Worm (Caenorhabditis elegans) whole organism, L3 larva: ENCODE data around the gene sre-48.
A peak's percentile ranks its signal among the peaks of the same experiment; 100 is the strongest.

Experiments used
- R02D3.7 ChIP-seq: fragments of 150-350 bp; optimal IDR thresholded peaks from 2 replicates; lab custom pipeline; 2014; ENCODE audit warnings: missing biosample characterization, missing genetic modification characterization
- aly-2 ChIP-seq: fragments of 150-350 bp; optimal IDR thresholded peaks from 2 replicates; lab custom pipeline; 2014; ENCODE audit warnings: missing biosample characterization, missing genetic modification characterization
- ama-1 ChIP-seq: fragments of 150-350 bp; optimal IDR thresholded peaks from 2 replicates; lab custom pipeline; 2018
- ceh-82 ChIP-seq: fragments of 150-350 bp; optimal IDR thresholded peaks from 2 replicates; lab custom pipeline; 2014; ENCODE audit warnings: missing biosample characterization, missing genetic modification characterization
- ceh-9 ChIP-seq: sonication (generic microtip); optimal IDR thresholded peaks from 2 replicates; lab custom pipeline; 2018; ENCODE audit warnings: missing biosample characterization, missing genetic modification characterization
- daf-12 ChIP-seq: fragments of 150-350 bp; optimal IDR thresholded peaks from 2 replicates; lab custom pipeline; 2014; ENCODE audit warnings: missing biosample characterization, missing genetic modification reagents, missing genetic modification characterization
- egl-5 ChIP-seq: fragments of 150-350 bp; optimal IDR thresholded peaks from 2 replicates; lab custom pipeline; 2017; ENCODE audit warnings: missing biosample characterization, missing genetic modification reagents, missing genetic modification characterization, inconsistent platforms
- elt-1 ChIP-seq: fragments of 150-350 bp; optimal IDR thresholded peaks from 2 replicates; lab custom pipeline; 2014; ENCODE audit warnings: missing biosample characterization, missing genetic modification characterization
- elt-2 ChIP-seq: sonication (generic microtip); optimal IDR thresholded peaks from 2 replicates; lab custom pipeline; 2016; ENCODE audit warnings: missing genetic modification reagents, mild to moderate bottlenecking, missing genetic modification characterization, missing compliant biosample characterization
- elt-3 ChIP-seq, 3 experiments: fragments of 150-350 bp in 1 of 3; sonication (generic microtip) in 2 of 3; optimal IDR thresholded peaks; 2 replicates in 2 of 3; 4 replicates in 1 of 3; lab custom pipeline; 2014 to 2017; ENCODE audit warnings: missing biosample characterization in 3 of 3, missing genetic modification characterization in 3 of 3
- eor-1 ChIP-seq, 2 experiments: fragments of 150-350 bp; optimal IDR thresholded peaks; 2 replicates each; lab custom pipeline; 2014 to 2018; ENCODE audit warnings: missing biosample characterization in 2 of 2, missing genetic modification characterization in 2 of 2
- fkh-10 ChIP-seq: sonication (generic microtip); optimal IDR thresholded peaks from 2 replicates; lab custom pipeline; 2017; ENCODE audit warnings: missing biosample characterization, missing genetic modification reagents, missing genetic modification characterization
- fos-1 ChIP-seq: fragments of 150-350 bp; optimal IDR thresholded peaks from 2 replicates; lab custom pipeline; 2014; ENCODE audit warnings: missing biosample characterization, missing genetic modification characterization
- hmg-11 ChIP-seq: sonication (generic microtip); optimal IDR thresholded peaks from 2 replicates; lab custom pipeline; 2016; ENCODE audit warnings: missing genetic modification characterization, missing compliant biosample characterization
- jun-1 ChIP-seq: fragments of 150-350 bp; optimal IDR thresholded peaks from 2 replicates; lab custom pipeline; 2014; ENCODE audit warnings: missing biosample characterization, missing genetic modification reagents, missing genetic modification characterization
- lin-15B ChIP-seq: fragments of 150-350 bp; optimal IDR thresholded peaks from 2 replicates; lab custom pipeline; 2014; ENCODE audit warnings: missing biosample characterization, missing genetic modification characterization
- lin-39 ChIP-seq: fragments of 150-350 bp; optimal IDR thresholded peaks from 2 replicates; lab custom pipeline; 2018; ENCODE audit warnings: missing biosample characterization, missing genetic modification reagents, missing genetic modification characterization
- lsy-12 ChIP-seq: sonication (generic microtip); optimal IDR thresholded peaks from 2 replicates; lab custom pipeline; 2016; ENCODE audit warnings: mild to moderate bottlenecking, missing genetic modification characterization, missing compliant biosample characterization
- mdl-1 ChIP-seq: fragments of 150-350 bp; optimal IDR thresholded peaks from 2 replicates; lab custom pipeline; 2014; ENCODE audit warnings: missing biosample characterization, missing genetic modification characterization
- nfya-1 ChIP-seq: sonication (generic microtip); optimal IDR thresholded peaks from 2 replicates; lab custom pipeline; 2017; ENCODE audit warnings: missing genetic modification characterization, mild to moderate bottlenecking, missing compliant biosample characterization, antibody characterized with exemption, moderate library complexity; ENCODE audit not compliant: insufficient read depth
- nhr-11 ChIP-seq: fragments of 150-350 bp; optimal IDR thresholded peaks from 2 replicates; lab custom pipeline; 2014; ENCODE audit warnings: missing biosample characterization, missing genetic modification characterization
- nhr-12 ChIP-seq: fragments of 150-350 bp; optimal IDR thresholded peaks from 2 replicates; lab custom pipeline; 2014; ENCODE audit warnings: missing biosample characterization, missing genetic modification characterization
- nhr-23 ChIP-seq: fragments of 150-350 bp; optimal IDR thresholded peaks from 2 replicates; lab custom pipeline; 2014; ENCODE audit warnings: missing biosample characterization, missing genetic modification reagents, missing genetic modification characterization
- nhr-237 ChIP-seq: fragments of 150-350 bp; optimal IDR thresholded peaks from 2 replicates; lab custom pipeline; 2014; ENCODE audit warnings: missing biosample characterization, missing genetic modification characterization
- nhr-28 ChIP-seq: fragments of 150-350 bp; optimal IDR thresholded peaks from 2 replicates; lab custom pipeline; 2014; ENCODE audit warnings: missing biosample characterization, missing genetic modification characterization
- nhr-67 ChIP-seq: fragments of 150-350 bp; optimal IDR thresholded peaks from 2 replicates; lab custom pipeline; 2014; ENCODE audit warnings: missing biosample characterization, missing genetic modification characterization
- nhr-77 ChIP-seq: fragments of 150-350 bp; optimal IDR thresholded peaks from 2 replicates; lab custom pipeline; 2014; ENCODE audit warnings: missing biosample characterization, missing genetic modification characterization
- pha-4 ChIP-seq: fragments of 150-350 bp; optimal IDR thresholded peaks from 2 replicates; lab custom pipeline; 2014; ENCODE audit warnings: missing biosample characterization, missing genetic modification reagents, missing genetic modification characterization
- pqm-1 ChIP-seq: fragments of 150-350 bp; optimal IDR thresholded peaks from 2 replicates; lab custom pipeline; 2017; ENCODE audit warnings: missing biosample characterization, missing genetic modification characterization, inconsistent platforms
- sea-2 ChIP-seq: fragments of 150-350 bp; sonication (generic microtip); optimal IDR thresholded peaks from 4 replicates; lab custom pipeline; 2014; ENCODE audit warnings: missing biosample characterization, missing genetic modification reagents, missing genetic modification characterization
- snpc-4 ChIP-seq: fragments of 150-350 bp; optimal IDR thresholded peaks from 2 replicates; lab custom pipeline; 2014; ENCODE audit warnings: missing biosample characterization, missing genetic modification characterization
- unc-39 ChIP-seq: sonication (generic microtip); optimal IDR thresholded peaks from 4 replicates; lab custom pipeline; 2017; ENCODE audit warnings: missing biosample characterization, missing genetic modification characterization
- zag-1 ChIP-seq: fragments of 150-350 bp; optimal IDR thresholded peaks from 2 replicates; lab custom pipeline; 2014; ENCODE audit warnings: missing biosample characterization, missing genetic modification characterization
- ztf-4 ChIP-seq: fragments of 150-350 bp; optimal IDR thresholded peaks from 2 replicates; lab custom pipeline; 2014; ENCODE audit warnings: missing biosample characterization, missing genetic modification characterization

The sre-48 gene

DNA sequence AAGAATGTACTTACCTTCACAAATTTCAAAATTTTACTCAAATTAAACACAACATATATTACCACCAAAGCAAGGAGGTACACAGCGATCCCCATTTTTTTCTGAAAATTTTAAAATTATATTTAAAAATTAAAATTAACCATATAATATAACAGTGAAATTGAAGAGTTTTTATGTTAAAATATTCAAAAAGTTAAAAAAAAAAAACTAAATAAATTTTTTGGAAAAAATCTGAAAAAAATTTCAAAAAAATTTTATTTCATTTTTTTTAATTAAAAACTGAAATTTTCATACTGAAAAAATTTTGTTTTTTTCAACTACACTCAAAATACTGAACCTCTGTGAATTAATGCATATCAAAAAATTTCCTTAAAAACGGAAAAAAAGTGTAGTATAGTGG, 37.2 kb upstream of the sre-48 start, which contains the start of gene cyp-37A1:
Gene cyp-37A1 (minus strand): TSS at position 101 of the 400 bp plus-strand sequence.
- TF ChIP-seq lin-15B (tag; lab: Kevin White, UChicago) (no peak), ama-1 (no peak), fos-1 (no peak), ceh-82 (tag; lab: Kevin White, UChicago) (no peak), nhr-11 (tag; lab: Kevin White, UChicago) (no peak), snpc-4 (no peak), nhr-67 (tag; lab: Kevin White, UChicago) (no peak)

- no peak for TF ChIP-seq nhr-28
- no peak for TF ChIP-seq daf-12
- no peak for TF ChIP-seq R02D3.7
- TF ChIP-seq eor-1 (tag; optimal IDR thresholded peaks at IDR 0.05; lab: Kevin White, UChicago) = no peak
- TF ChIP-seq ztf-4 (tag; lab: Kevin White, UChicago) = no peak
- no peak for TF ChIP-seq nhr-67 (tag; lab: Kevin White, UChicago)
- TF ChIP-seq nfya-1 (tag; lab: Kevin White, UChicago) = no peak
- TF ChIP-seq sea-2 = no peak
- no peak for TF ChIP-seq lsy-12 (tag; lab: Kevin White, UChicago)
- no peak for TF ChIP-seq nhr-12 (tag; lab: Kevin White, UChicago)
- no peak for TF ChIP-seq elt-2 (tag; lab: Kevin White, UChicago)
- no peak for TF ChIP-seq nhr-77
- no peak for TF ChIP-seq elt-1 (tag; lab: Kevin White, UChicago)
- TF ChIP-seq nhr-237 (tag; lab: Kevin White, UChicago) = no peak
- no peak for TF ChIP-seq lin-39 (tag; lab: Kevin White, UChicago)
- no peak for TF ChIP-seq ceh-82 (tag; lab: Kevin White, UChicago)
- no peak for TF ChIP-seq jun-1 (tag; lab: Kevin White, UChicago)
Observed at ce11 chrII:14014637-14015036, 35.0 kb upstream of the sre-48 start.

DNA sequence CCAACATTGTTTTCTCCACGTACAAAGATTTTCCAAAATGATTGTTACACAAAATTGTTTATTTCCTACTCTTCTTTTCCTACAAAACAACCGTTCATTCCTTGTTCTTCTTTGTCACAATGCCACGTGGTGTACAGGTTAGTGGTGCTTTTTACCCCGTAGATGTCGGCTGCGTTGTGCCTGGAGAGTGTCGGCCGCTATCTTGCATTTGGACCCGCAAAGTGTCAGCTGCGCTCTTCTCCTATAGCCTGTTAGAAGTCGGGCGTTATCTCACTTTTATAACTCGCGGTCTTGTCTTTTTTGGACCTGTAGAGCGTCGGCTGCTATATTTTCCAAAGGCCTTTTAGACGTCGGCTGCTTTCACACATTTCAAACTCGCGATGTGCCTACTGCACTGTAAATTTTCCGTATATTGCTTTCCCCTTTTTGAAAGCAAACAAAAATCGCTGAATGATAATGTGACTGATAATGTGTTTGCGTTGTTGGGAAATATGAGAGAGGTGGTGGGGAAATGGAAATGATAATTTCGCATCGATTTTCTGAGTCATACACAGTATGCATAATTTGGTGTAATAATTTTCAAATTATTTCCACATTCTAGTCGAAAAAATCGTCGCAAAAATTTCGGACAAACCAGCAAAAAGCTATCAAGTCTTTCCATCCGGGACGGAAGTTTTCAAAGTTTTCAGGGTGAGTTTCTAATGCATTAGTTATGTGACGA, 31.1 kb upstream of the sre-48 start, which contains the start of gene F01D5.8:
Gene F01D5.8 (plus strand): TSS at position 51 of the 721 bp plus-strand sequence.
- TF ChIP-seq R02D3.7 (no peak), pqm-1 (tag; lab: Kevin White, UChicago) (no peak), elt-2 (tag; lab: Kevin White, UChicago) (peak; percentile 45), snpc-4 (peak; percentile 17), nhr-23 (tag; lab: Kevin White, UChicago) (no peak)

- TF ChIP-seq zag-1 (tag; lab: Kevin White, UChicago) (no peak), ceh-82 (tag; lab: Kevin White, UChicago) (no peak), nhr-23 (tag; lab: Kevin White, UChicago) (no peak), hmg-11 (tag; lab: Kevin White, UChicago) (no peak), lin-39 (tag; lab: Kevin White, UChicago) (no peak), mdl-1 (tag; lab: Kevin White, UChicago) (no peak), nhr-237 (tag; lab: Kevin White, UChicago) (no peak), lsy-12 (tag; lab: Kevin White, UChicago) (no peak), jun-1 (tag; lab: Kevin White, UChicago) (no peak)
Observed at ce11 chrII:14008359-14008758, 28.7 kb upstream of the sre-48 start, which contains the start of gene F01D5.7. Gene F01D5.7, plus strand, starts transcription at chrII:14008659.

DNA sequence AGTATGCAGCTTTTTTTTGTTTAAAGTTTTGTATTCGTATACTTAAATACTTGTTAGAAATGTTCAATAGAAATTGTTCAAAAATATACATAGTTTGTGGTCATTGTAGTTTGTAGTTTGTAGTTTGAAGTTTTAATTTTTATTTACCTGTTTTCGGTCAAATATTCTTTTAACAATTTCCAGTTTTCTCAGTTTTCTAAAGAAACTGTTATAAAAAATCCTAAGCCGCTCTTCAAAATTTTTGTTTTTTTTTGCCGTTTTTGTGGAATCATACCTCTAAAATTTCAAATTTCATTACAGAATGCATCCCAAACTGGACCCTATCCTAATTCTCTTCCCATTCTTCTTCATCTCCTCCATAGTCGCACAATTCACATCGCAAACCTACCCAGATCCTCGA, 26.5 kb upstream of the sre-48 start, which contains the start of gene F01D5.6:
Gene F01D5.6 (plus strand): TSS at position 301 of the 400 bp plus-strand sequence.
- no peak for TF ChIP-seq pha-4 (tag; lab: Kevin White, UChicago)
- no peak for TF ChIP-seq R02D3.7
- TF ChIP-seq snpc-4 = no peak
- no peak for TF ChIP-seq fkh-10 (GFP tag; lab: Kevin White, UChicago)
- no peak for TF ChIP-seq aly-2 (tag; lab: Kevin White, UChicago)
- no peak for TF ChIP-seq elt-3 (tag; optimal IDR thresholded peaks at IDR 0.05; lab: Kevin White, UChicago)
- TF ChIP-seq egl-5 = no peak
- no peak for TF ChIP-seq unc-39 (tag; lab: Kevin White, UChicago)
- TF ChIP-seq nhr-77 = no peak
- TF ChIP-seq ceh-9 (tag; lab: Kevin White, UChicago) = no peak
- TF ChIP-seq zag-1 (tag; lab: Kevin White, UChicago) = no peak
- TF ChIP-seq daf-12 = no peak
